Worm (Caenorhabditis elegans) whole organism, L4 larva: ENCODE measurements around the gene pro-2.

ENCODE experiments used
- ama-1 ChIP-seq: fragments of 150-350 bp; optimal IDR thresholded peaks from 2 replicates; lab custom pipeline; 2014; ENCODE audit warnings: inconsistent platforms, mixed read lengths
- daf-12 ChIP-seq: fragments of 150-350 bp; optimal IDR thresholded peaks from 2 replicates; lab custom pipeline; 2014; ENCODE audit warnings: missing biosample characterization, missing genetic modification reagents, missing genetic modification characterization
- daf-8 ChIP-seq: fragments of 200-800 bp; sonication (Bioruptor generic); IDR thresholded peaks from 2 replicates; pipeline ENCODE4 v1.3.6; 2022; ENCODE audit warnings: missing genetic modification characterization, missing compliant biosample characterization
- duxl-1 ChIP-seq: sonication (generic microtip); optimal IDR thresholded peaks from 2 replicates; lab custom pipeline; 2016; ENCODE audit warnings: mild to moderate bottlenecking, missing genetic modification characterization, moderate library complexity, missing compliant biosample characterization; ENCODE audit not compliant: poor library complexity
- mdt-29 ChIP-seq: fragments of 200-800 bp; sonication (Bioruptor generic); IDR thresholded peaks from 2 replicates; pipeline ENCODE4 v1.3.6; 2022; ENCODE audit warnings: missing genetic modification reagents, missing genetic modification characterization, missing compliant biosample characterization
- mep-1 ChIP-seq: fragments of 150-350 bp; sonication (generic microtip); optimal IDR thresholded peaks from 3 replicates; lab custom pipeline; 2014; ENCODE audit warnings: missing biosample characterization, missing genetic modification characterization
- nhr-11 ChIP-seq: fragments of 150-350 bp; optimal IDR thresholded peaks from 2 replicates; lab custom pipeline; 2014; ENCODE audit warnings: missing biosample characterization, missing genetic modification characterization
- snpc-4 ChIP-seq: fragments of 150-350 bp; optimal IDR thresholded peaks from 2 replicates; lab custom pipeline; 2014; ENCODE audit warnings: missing biosample characterization, missing genetic modification characterization
- tag-97 ChIP-seq: fragments of 200-800 bp; sonication (Bioruptor generic); IDR thresholded peaks from 2 replicates; pipeline ENCODE4 v1.3.6; 2022; ENCODE audit warnings: missing genetic modification characterization, missing compliant biosample characterization
- unc-62 ChIP-seq, 3 experiments: fragments of 150-350 bp in 1 of 3; sonication (generic microtip); optimal IDR thresholded peaks in 2 of 3; peaks in 1 of 3; 1 replicate in 1 of 3; 2 replicates in 2 of 3; lab custom pipeline; 2014 to 2017; ENCODE audit warnings: missing biosample characterization in 3 of 3, missing genetic modification characterization in 3 of 3, missing genetic modification reagents in 3 of 3, missing genotype in 1 of 3
- zfp-2 ChIP-seq: sonication (generic microtip); optimal IDR thresholded peaks from 2 replicates; lab custom pipeline; 2016; ENCODE audit warnings: mild to moderate bottlenecking, missing genetic modification characterization, missing compliant biosample characterization

DNA sequence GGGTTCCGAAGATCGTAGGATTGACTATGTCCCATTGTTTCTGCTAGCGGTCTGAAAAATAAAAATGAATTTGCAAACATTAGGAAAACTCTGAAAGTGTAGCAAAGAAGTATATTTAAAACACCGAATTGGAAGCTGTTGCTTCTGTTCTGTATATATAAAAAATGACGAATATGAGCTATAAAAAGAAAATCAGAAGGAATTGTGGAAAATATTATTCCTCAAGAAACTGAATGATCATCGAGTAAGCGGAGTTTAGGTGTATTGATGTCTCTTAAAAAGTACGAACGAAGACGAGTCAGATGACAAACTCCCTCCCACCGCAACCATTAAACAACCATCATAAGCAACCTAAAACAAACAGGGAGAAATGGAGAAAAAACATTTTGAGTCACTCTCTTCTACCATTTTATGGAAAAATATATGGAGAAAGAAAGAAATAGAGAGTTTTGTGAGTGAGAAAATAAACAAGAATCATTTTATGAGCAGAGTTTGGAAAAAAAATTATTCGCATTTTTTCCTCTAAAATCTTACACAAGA is 12.6 kb upstream of the pro-2 start, which contains the start of gene C07E3.3:
- TF ChIP-seq tag-97 (GFP tag; lab: Robert Waterston, UW) (no peak), mep-1 (tag; lab: Kevin White, UChicago) (no peak), snpc-4 (no peak), mdt-29 (GFP tag; lab: Robert Waterston, UW) (no peak), unc-62 (GFP tag; optimal IDR thresholded peaks at IDR 0.05 in 1 of 2; lab: Kevin White, UChicago) (peak in 1 of 2 experiments; percentile 20), unc-62 (tag; optimal IDR thresholded peaks at IDR 0.05; lab: Kevin White, UChicago) (no peak), daf-12 (tag; lab: Kevin White, UChicago) (no peak), duxl-1 (tag; lab: Kevin White, UChicago) (no peak), nhr-11 (tag; lab: Kevin White, UChicago) (no peak), zfp-2 (tag; lab: Kevin White, UChicago) (no peak), ama-1 (no peak), daf-8 (GFP tag; lab: Robert Waterston, UW) (no peak)
